Fruit fly (Drosophila melanogaster): Measurements from ENCODE around the gene wake.

DNA sequence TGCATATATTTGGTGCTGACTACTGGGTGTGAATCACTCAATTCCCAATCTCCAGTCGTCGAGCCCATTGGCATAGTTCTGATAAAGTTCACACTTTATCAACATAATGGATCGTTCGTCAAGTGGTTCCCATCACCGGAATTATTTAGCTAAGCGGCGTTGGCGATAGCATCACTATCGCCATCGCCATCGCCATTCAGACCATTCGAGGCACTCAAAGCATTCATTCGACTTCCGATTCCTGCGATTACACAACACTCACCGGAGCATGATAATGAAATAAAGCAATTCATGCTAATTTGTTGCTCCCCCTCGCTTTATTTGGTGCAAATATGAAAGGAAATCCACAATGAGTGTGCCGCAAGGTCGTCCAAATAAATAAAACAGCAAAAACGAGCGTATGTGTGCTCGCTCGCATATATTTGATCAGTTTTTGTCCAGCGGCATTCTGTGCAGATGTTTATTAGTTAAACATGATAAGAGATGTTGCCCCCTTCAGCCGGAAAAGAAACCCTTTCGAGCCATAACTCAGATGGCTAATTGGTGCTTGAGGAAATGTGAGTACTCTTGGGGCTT, 44.2 kb upstream of the wake start:
- TF ChIP-seq ttk (optimal IDR thresholded peaks at IDR 0.05) (no peak), Myc (optimal IDR thresholded peaks at IDR 0.05) (no peak), insv (optimal IDR thresholded peaks at IDR 0.05) (no peak)

Data from Kc167 (cell line).